Worm (Caenorhabditis elegans) whole organism, L2 larva: Measurements from ENCODE around the gene Y43B11AR.3.
A peak's percentile ranks its signal among the peaks of the same experiment; 100 is the strongest.

ENCODE experiments used
- C34F6.9 ChIP-seq: fragments of 150-350 bp; optimal IDR thresholded peaks from 2 replicates; lab custom pipeline; 2014; ENCODE audit warnings: missing biosample characterization, missing genetic modification characterization
- R02D3.7 ChIP-seq: fragments of 150-350 bp; optimal IDR thresholded peaks from 2 replicates; lab custom pipeline; 2014; ENCODE audit warnings: missing biosample characterization, missing genetic modification characterization
- elt-3 ChIP-seq: sonication (generic microtip); optimal IDR thresholded peaks from 2 replicates; lab custom pipeline; 2017; ENCODE audit warnings: missing biosample characterization, missing genetic modification characterization
- nhr-12 ChIP-seq: fragments of 150-350 bp; optimal IDR thresholded peaks from 2 replicates; lab custom pipeline; 2014; ENCODE audit warnings: missing biosample characterization, missing genetic modification characterization
- nhr-23 ChIP-seq: fragments of 150-350 bp; optimal IDR thresholded peaks from 2 replicates; lab custom pipeline; 2014; ENCODE audit warnings: missing biosample characterization, missing genetic modification reagents, missing genetic modification characterization
- nhr-237 ChIP-seq: fragments of 150-350 bp; optimal IDR thresholded peaks from 2 replicates; lab custom pipeline; 2014; ENCODE audit warnings: missing biosample characterization, missing genetic modification characterization
- zag-1 ChIP-seq: fragments of 150-350 bp; optimal IDR thresholded peaks from 2 replicates; lab custom pipeline; 2014; ENCODE audit warnings: missing biosample characterization, missing genetic modification characterization
- ztf-11 ChIP-seq: sonication (generic microtip); optimal IDR thresholded peaks from 2 replicates; lab custom pipeline; 2017; ENCODE audit warnings: missing biosample characterization, missing genetic modification characterization

ce11 chrIV:7044552-7045139 is 38.9 kb downstream of the Y43B11AR.3 start, which contains the start of gene tin-9.1:
- TF ChIP-seq elt-3 (no peak), R02D3.7 (tag; lab: Kevin White, UChicago) (peak; percentile 15), nhr-12 (tag; lab: Kevin White, UChicago) (no peak), ztf-11 (tag; lab: Kevin White, UChicago) (no peak), nhr-23 (tag; lab: Kevin White, UChicago) (no peak), C34F6.9 (tag; lab: Kevin White, UChicago) (peak; percentile 96), zag-1 (tag; lab: Kevin White, UChicago) (no peak), nhr-237 (tag; lab: Kevin White, UChicago) (no peak)
